Worm (Caenorhabditis elegans): ENCODE data around the gene tag-325.

DNA sequence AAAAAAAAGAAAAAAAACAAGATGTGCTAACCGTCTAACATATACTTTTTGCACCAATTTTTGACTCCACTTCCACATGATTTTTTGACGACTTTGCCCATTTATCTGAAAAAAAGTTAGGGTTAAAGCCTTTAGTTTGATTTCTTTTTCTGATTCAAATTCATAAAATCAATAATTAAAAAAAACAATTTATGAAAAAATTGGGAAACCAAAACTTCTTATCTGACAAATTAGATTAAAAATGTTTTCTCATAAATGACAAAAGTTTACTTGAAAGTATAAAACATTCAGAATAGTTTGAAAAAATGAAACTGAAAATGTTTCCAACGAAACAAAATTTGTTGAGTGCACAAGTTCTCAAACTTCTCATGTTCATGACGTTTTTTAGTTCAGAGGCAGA lies 23.2 kb downstream of the tag-325 start, which contains the start of gene F26A1.7:
- TF ChIP-seq elt-1 (tag; optimal IDR thresholded peaks at IDR 0.05) (no peak), pqm-1 (tag; optimal IDR thresholded peaks at IDR 0.05) (no peak), nhr-23 (tag; optimal IDR thresholded peaks at IDR 0.05) (no peak), ztf-11 (tag; optimal IDR thresholded peaks at IDR 0.05) (no peak), unc-62 (GFP tag; optimal IDR thresholded peaks at IDR 0.05) (no peak), ceh-82 (tag; optimal IDR thresholded peaks at IDR 0.05) (no peak), ama-1 (optimal IDR thresholded peaks at IDR 0.05) (no peak), nhr-77 (tag; optimal IDR thresholded peaks at IDR 0.05) (no peak), nhr-76 (tag; optimal IDR thresholded peaks at IDR 0.05) (no peak), snpc-4 (tag; optimal IDR thresholded peaks at IDR 0.05) (no peak), egl-27 (tag; optimal IDR thresholded peaks at IDR 0.05) (no peak), nhr-12 (tag; optimal IDR thresholded peaks at IDR 0.05) (no peak), lin-15B (tag; optimal IDR thresholded peaks at IDR 0.05) (no peak), elt-3 (tag; optimal IDR thresholded peaks at IDR 0.05) (no peak)

All from whole organism, L3 larva.